Worm (Caenorhabditis elegans): ENCODE data around the gene ubxn-4.

DNA sequence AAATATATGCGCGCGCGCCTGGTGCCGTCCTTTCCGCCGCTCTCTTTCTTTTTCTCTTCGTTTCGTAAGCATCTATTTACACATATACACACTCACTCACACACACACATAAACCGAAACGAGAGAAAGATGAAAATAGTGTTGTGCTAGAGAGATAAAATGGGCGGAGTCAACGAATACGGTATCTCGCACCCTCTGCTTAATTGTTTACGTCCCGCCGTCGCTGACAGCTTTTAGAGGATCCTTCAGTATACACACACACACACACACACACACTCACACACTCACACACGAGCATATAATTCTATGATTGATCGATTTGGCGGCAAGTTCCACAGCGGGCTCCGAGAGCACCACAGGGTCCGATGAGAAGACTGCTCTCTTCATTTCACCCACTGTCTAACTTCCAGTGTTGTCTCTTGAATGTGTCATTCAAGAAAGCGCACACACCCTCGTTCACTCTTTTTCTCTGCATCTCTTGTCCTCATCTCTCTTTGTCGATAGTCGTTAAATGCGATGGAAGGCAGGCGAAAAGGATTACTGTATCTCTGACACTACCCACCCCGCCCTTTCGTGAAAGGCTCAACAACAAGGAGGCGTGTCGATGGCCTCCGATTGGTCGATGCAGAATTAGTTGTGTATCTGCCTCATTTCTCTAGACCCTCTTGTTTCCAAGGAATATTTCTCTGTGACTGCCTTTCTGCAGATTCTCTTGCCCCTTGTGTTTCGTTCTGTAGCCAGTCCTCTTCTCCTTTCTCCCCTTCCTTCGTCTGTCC, 12.0 kb upstream of the ubxn-4 start:
- TF ChIP-seq hmg-11 (tag; optimal IDR thresholded peaks at IDR 0.05) (peak; percentile 76), nhr-12 (tag; optimal IDR thresholded peaks at IDR 0.05) (no peak), ama-1 (optimal IDR thresholded peaks at IDR 0.05) (no peak), zag-1 (tag; optimal IDR thresholded peaks at IDR 0.05) (peak; percentile 82), elt-2 (tag; optimal IDR thresholded peaks at IDR 0.05) (peak; percentile 77), R02D3.7 (tag; optimal IDR thresholded peaks at IDR 0.05) (peak; percentile 86), nfya-1 (tag; optimal IDR thresholded peaks at IDR 0.05; ENCODE audit: insufficient read depth) (peak; percentile 100), pha-4 (tag; optimal IDR thresholded peaks at IDR 0.05) (peak; percentile 86), elt-1 (tag; optimal IDR thresholded peaks at IDR 0.05) (peak; percentile 53)

Data from whole organism, L3 larva.